Worm (Caenorhabditis elegans) whole organism, L3 larva: ENCODE results near the gene F58B3.4.

Experiments
- ZK546.5 ChIP-seq: sonication (generic microtip); optimal IDR thresholded peaks from 2 replicates; lab custom pipeline; 2017; ENCODE audit warnings: missing biosample characterization, missing genetic modification characterization
- aly-2 ChIP-seq: fragments of 150-350 bp; optimal IDR thresholded peaks from 2 replicates; lab custom pipeline; 2014; ENCODE audit warnings: missing biosample characterization, missing genetic modification characterization
- ama-1 ChIP-seq: fragments of 150-350 bp; optimal IDR thresholded peaks from 2 replicates; lab custom pipeline; 2018
- ceh-16 ChIP-seq: sonication (generic microtip); optimal IDR thresholded peaks from 2 replicates; lab custom pipeline; 2017; ENCODE audit warnings: missing biosample characterization, missing genetic modification characterization
- ceh-28 ChIP-seq: fragments of 150-350 bp; optimal IDR thresholded peaks from 2 replicates; lab custom pipeline; 2014; ENCODE audit warnings: missing biosample characterization, missing genetic modification reagents, missing genetic modification characterization
- ceh-82 ChIP-seq: fragments of 150-350 bp; optimal IDR thresholded peaks from 2 replicates; lab custom pipeline; 2014; ENCODE audit warnings: missing biosample characterization, missing genetic modification characterization
- ceh-9 ChIP-seq: sonication (generic microtip); optimal IDR thresholded peaks from 2 replicates; lab custom pipeline; 2018; ENCODE audit warnings: missing biosample characterization, missing genetic modification characterization
- egl-27 ChIP-seq: sonication (generic microtip); optimal IDR thresholded peaks from 4 replicates; lab custom pipeline; 2017; ENCODE audit warnings: missing biosample characterization, missing genetic modification reagents, missing genetic modification characterization
- elt-2 ChIP-seq: sonication (generic microtip); optimal IDR thresholded peaks from 2 replicates; lab custom pipeline; 2016; ENCODE audit warnings: missing genetic modification reagents, mild to moderate bottlenecking, missing genetic modification characterization, missing compliant biosample characterization
- elt-3 ChIP-seq, 3 experiments: fragments of 150-350 bp in 1 of 3; sonication (generic microtip) in 2 of 3; optimal IDR thresholded peaks; 2 replicates in 2 of 3; 4 replicates in 1 of 3; lab custom pipeline; 2014 to 2017; ENCODE audit warnings: missing biosample characterization in 3 of 3, missing genetic modification characterization in 3 of 3
- fkh-10 ChIP-seq: sonication (generic microtip); optimal IDR thresholded peaks from 2 replicates; lab custom pipeline; 2017; ENCODE audit warnings: missing biosample characterization, missing genetic modification reagents, missing genetic modification characterization
- fkh-2 ChIP-seq: fragments of 150-350 bp; optimal IDR thresholded peaks from 2 replicates; lab custom pipeline; 2014; ENCODE audit warnings: missing biosample characterization, missing genetic modification reagents, missing genetic modification characterization
- fos-1 ChIP-seq: fragments of 150-350 bp; optimal IDR thresholded peaks from 2 replicates; lab custom pipeline; 2014; ENCODE audit warnings: missing biosample characterization, missing genetic modification characterization
- hmg-11 ChIP-seq: sonication (generic microtip); optimal IDR thresholded peaks from 2 replicates; lab custom pipeline; 2016; ENCODE audit warnings: missing genetic modification characterization, missing compliant biosample characterization
- jun-1 ChIP-seq: fragments of 150-350 bp; optimal IDR thresholded peaks from 2 replicates; lab custom pipeline; 2014; ENCODE audit warnings: missing biosample characterization, missing genetic modification reagents, missing genetic modification characterization
- lin-15B ChIP-seq: fragments of 150-350 bp; optimal IDR thresholded peaks from 2 replicates; lab custom pipeline; 2014; ENCODE audit warnings: missing biosample characterization, missing genetic modification characterization
- lin-39 ChIP-seq: fragments of 150-350 bp; optimal IDR thresholded peaks from 2 replicates; lab custom pipeline; 2018; ENCODE audit warnings: missing biosample characterization, missing genetic modification reagents, missing genetic modification characterization
- mdl-1 ChIP-seq: fragments of 150-350 bp; optimal IDR thresholded peaks from 2 replicates; lab custom pipeline; 2014; ENCODE audit warnings: missing biosample characterization, missing genetic modification characterization
- mml-1 ChIP-seq: fragments of 150-350 bp; sonication (generic microtip); optimal IDR thresholded peaks from 3 replicates; lab custom pipeline; 2014; ENCODE audit warnings: missing biosample characterization, missing genetic modification characterization
- nfya-1 ChIP-seq: sonication (generic microtip); optimal IDR thresholded peaks from 2 replicates; lab custom pipeline; 2017; ENCODE audit warnings: missing genetic modification characterization, mild to moderate bottlenecking, missing compliant biosample characterization, antibody characterized with exemption, moderate library complexity; ENCODE audit not compliant: insufficient read depth
- nhr-11 ChIP-seq: fragments of 150-350 bp; optimal IDR thresholded peaks from 2 replicates; lab custom pipeline; 2014; ENCODE audit warnings: missing biosample characterization, missing genetic modification characterization
- nhr-12 ChIP-seq: fragments of 150-350 bp; optimal IDR thresholded peaks from 2 replicates; lab custom pipeline; 2014; ENCODE audit warnings: missing biosample characterization, missing genetic modification characterization
- nhr-23 ChIP-seq: fragments of 150-350 bp; optimal IDR thresholded peaks from 2 replicates; lab custom pipeline; 2014; ENCODE audit warnings: missing biosample characterization, missing genetic modification reagents, missing genetic modification characterization
- nhr-237 ChIP-seq: fragments of 150-350 bp; optimal IDR thresholded peaks from 2 replicates; lab custom pipeline; 2014; ENCODE audit warnings: missing biosample characterization, missing genetic modification characterization
- nhr-25 ChIP-seq: sonication (generic microtip); optimal IDR thresholded peaks from 2 replicates; lab custom pipeline; 2017; ENCODE audit warnings: missing biosample characterization, missing genetic modification characterization
- nhr-28 ChIP-seq: fragments of 150-350 bp; optimal IDR thresholded peaks from 2 replicates; lab custom pipeline; 2014; ENCODE audit warnings: missing biosample characterization, missing genetic modification characterization
- nhr-43 ChIP-seq: sonication (generic microtip); optimal IDR thresholded peaks from 2 replicates; lab custom pipeline; 2016; ENCODE audit warnings: mild to moderate bottlenecking, missing genetic modification characterization, missing compliant biosample characterization; ENCODE audit not compliant: poor library complexity, severe bottlenecking
- nhr-67 ChIP-seq: fragments of 150-350 bp; optimal IDR thresholded peaks from 2 replicates; lab custom pipeline; 2014; ENCODE audit warnings: missing biosample characterization, missing genetic modification characterization
- nhr-77 ChIP-seq: fragments of 150-350 bp; optimal IDR thresholded peaks from 2 replicates; lab custom pipeline; 2014; ENCODE audit warnings: missing biosample characterization, missing genetic modification characterization
- pha-4 ChIP-seq: fragments of 150-350 bp; optimal IDR thresholded peaks from 2 replicates; lab custom pipeline; 2014; ENCODE audit warnings: missing biosample characterization, missing genetic modification reagents, missing genetic modification characterization
- pqm-1 ChIP-seq: fragments of 150-350 bp; optimal IDR thresholded peaks from 2 replicates; lab custom pipeline; 2017; ENCODE audit warnings: missing biosample characterization, missing genetic modification characterization, inconsistent platforms
- skn-1 ChIP-seq: fragments of 150-350 bp; optimal IDR thresholded peaks from 2 replicates; lab custom pipeline; 2014; ENCODE audit warnings: missing biosample characterization, missing genetic modification characterization
- snpc-4 ChIP-seq: fragments of 150-350 bp; optimal IDR thresholded peaks from 2 replicates; lab custom pipeline; 2014; ENCODE audit warnings: missing biosample characterization, missing genetic modification characterization
- tbx-2 ChIP-seq: sonication (generic microtip); optimal IDR thresholded peaks from 2 replicates; lab custom pipeline; 2016; ENCODE audit warnings: mild to moderate bottlenecking, missing genetic modification characterization, missing compliant biosample characterization
- unc-39 ChIP-seq: sonication (generic microtip); optimal IDR thresholded peaks from 4 replicates; lab custom pipeline; 2017; ENCODE audit warnings: missing biosample characterization, missing genetic modification characterization
- unc-62 ChIP-seq: fragments of 150-350 bp; sonication (generic microtip); optimal IDR thresholded peaks from 4 replicates; lab custom pipeline; 2014; ENCODE audit warnings: missing biosample characterization, missing genetic modification reagents, missing genetic modification characterization
- zag-1 ChIP-seq: fragments of 150-350 bp; optimal IDR thresholded peaks from 2 replicates; lab custom pipeline; 2014; ENCODE audit warnings: missing biosample characterization, missing genetic modification characterization
- ztf-4 ChIP-seq: fragments of 150-350 bp; optimal IDR thresholded peaks from 2 replicates; lab custom pipeline; 2014; ENCODE audit warnings: missing biosample characterization, missing genetic modification characterization

Gene F58B3.4

DNA sequence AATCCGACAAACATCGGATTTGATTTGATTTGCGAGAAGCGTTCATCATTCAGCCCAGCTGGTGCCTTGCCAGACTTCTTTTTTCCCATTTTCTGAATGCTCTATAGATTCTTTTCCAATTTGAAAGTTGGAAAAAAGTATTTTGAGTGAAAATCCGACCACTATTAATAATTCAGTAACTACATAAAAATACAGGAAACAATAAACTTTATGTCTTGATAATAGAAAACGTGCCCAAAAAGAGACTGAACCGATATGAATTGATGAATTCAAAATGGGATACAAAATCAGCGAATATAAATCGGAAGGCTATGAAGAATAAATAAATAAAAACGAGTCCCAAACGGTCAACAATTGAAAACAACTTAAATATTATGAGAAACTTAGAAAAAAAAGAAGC, at the start of gene F58B3.4:
TSS of gene F58B3.4 (minus strand) at position 101 of the 400 bp plus-strand sequence.
- TF ChIP-seq ztf-4 (tag; lab: Kevin White, UChicago) = no peak
- no peak for TF ChIP-seq nhr-67 (tag; lab: Kevin White, UChicago)
- TF ChIP-seq nfya-1 (tag; lab: Kevin White, UChicago) = no peak
- no peak for TF ChIP-seq elt-3 (tag; optimal IDR thresholded peaks at IDR 0.05; lab: Kevin White, UChicago)
- no peak for TF ChIP-seq fkh-10 (GFP tag; lab: Kevin White, UChicago)
- TF ChIP-seq ama-1 (lab: Kevin White, UChicago) = no peak
- TF ChIP-seq ceh-16 (tag; lab: Kevin White, UChicago) = no peak
- no peak for TF ChIP-seq fos-1 (tag; lab: Kevin White, UChicago)
- TF ChIP-seq unc-39 = no peak
- TF ChIP-seq nhr-25 (tag; lab: Kevin White, UChicago) = no peak
- no peak for TF ChIP-seq elt-2 (tag; lab: Kevin White, UChicago)
- no peak for TF ChIP-seq egl-27 (tag; lab: Kevin White, UChicago)
- TF ChIP-seq hmg-11 (tag; lab: Kevin White, UChicago) = no peak

DNA sequence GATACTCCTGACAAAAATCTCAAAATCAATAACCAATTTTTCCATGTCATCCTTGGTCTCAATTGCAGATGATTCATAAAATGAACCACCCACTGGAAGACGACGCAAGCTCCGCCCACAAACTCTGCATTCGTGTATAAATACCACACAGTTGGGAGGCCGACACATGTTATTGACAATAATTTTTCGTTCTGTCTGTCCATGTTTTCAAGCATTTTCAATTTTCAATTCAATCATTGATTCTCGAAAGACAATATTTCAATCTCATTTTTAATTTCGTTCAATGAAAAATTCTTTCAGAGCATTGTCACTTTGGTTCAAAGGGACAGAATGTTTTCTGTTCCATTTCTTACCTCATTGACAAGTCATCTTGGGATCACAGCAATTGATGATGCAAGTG, 44.4 kb upstream of the F58B3.4 start, which contains the start of gene inx-9:
TSS of gene inx-9 (plus strand) at position 301 of the 400 bp plus-strand sequence.
- TF ChIP-seq fkh-2 (no peak), mml-1 (tag; lab: Kevin White, UChicago) (no peak), elt-2 (tag; lab: Kevin White, UChicago) (no peak), nhr-43 (tag; lab: Kevin White, UChicago) (no peak), pqm-1 (tag; lab: Kevin White, UChicago) (no peak), nhr-12 (tag; lab: Kevin White, UChicago) (no peak), mdl-1 (tag; lab: Kevin White, UChicago) (no peak), skn-1 (no peak), unc-39 (no peak)

DNA sequence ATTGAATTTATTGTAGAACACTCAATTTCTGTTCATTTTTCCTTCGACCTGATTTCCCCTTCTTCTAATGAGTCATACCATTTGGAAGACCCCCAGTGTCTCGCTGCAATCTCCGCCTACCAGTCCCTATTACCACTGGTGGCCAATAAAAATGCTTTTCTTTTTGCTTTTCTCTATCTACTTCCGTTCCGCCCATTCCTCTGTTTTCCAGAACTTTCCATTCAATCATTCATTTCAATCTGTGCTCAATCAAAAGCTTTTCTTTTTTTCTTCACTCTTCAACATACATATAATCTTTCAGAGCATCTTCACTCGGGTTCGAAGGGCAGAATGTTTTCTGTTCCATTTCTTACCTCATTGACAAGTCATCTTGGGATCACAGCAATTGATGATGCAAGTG, 41.9 kb upstream of the F58B3.4 start, which contains the start of gene inx-8:
TSS of gene inx-8 (plus strand) at position 301 of the 400 bp plus-strand sequence.
- TF ChIP-seq jun-1 (tag; lab: Kevin White, UChicago) (no peak), pha-4 (tag; lab: Kevin White, UChicago) (no peak), pqm-1 (tag; lab: Kevin White, UChicago) (no peak), ceh-82 (tag; lab: Kevin White, UChicago) (no peak), ama-1 (lab: Kevin White, UChicago) (no peak), nfya-1 (tag; lab: Kevin White, UChicago) (no peak), nhr-67 (tag; lab: Kevin White, UChicago) (no peak), snpc-4 (tag; lab: Kevin White, UChicago) (no peak)

DNA sequence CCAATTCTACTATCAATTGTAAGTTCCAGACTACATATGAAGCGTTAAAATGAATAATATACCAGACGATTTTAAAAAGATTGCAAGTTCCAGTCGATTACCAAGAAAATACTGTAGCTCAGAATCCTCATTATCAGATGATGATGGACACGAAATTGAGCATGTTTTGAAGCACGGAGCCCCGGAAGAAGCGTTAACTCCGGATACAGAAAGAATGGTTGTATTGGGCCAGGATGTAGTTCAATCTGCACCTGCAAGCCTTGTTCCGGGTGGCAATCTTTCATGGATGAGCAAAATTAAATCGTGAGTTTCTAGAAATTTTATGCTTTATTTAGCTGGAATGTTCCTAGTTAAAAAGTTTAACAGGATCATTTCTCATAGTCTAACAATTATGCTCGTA, 36.4 kb upstream of the F58B3.4 start, which contains the start of gene atg-4.2:
TSS of gene atg-4.2 (plus strand) at position 24 of the 400 bp plus-strand sequence.
- TF ChIP-seq unc-62 (no peak), pqm-1 (tag; lab: Kevin White, UChicago) (no peak), nhr-11 (tag; lab: Kevin White, UChicago) (no peak), nhr-28 (tag; lab: Kevin White, UChicago) (no peak), ceh-28 (no peak), snpc-4 (tag; lab: Kevin White, UChicago) (no peak), fkh-2 (no peak), ceh-82 (tag; lab: Kevin White, UChicago) (no peak), hmg-11 (tag; lab: Kevin White, UChicago) (no peak), ama-1 (lab: Kevin White, UChicago) (no peak), fkh-10 (GFP tag; lab: Kevin White, UChicago) (no peak), egl-27 (tag; lab: Kevin White, UChicago) (no peak), ztf-4 (tag; lab: Kevin White, UChicago) (no peak)

DNA sequence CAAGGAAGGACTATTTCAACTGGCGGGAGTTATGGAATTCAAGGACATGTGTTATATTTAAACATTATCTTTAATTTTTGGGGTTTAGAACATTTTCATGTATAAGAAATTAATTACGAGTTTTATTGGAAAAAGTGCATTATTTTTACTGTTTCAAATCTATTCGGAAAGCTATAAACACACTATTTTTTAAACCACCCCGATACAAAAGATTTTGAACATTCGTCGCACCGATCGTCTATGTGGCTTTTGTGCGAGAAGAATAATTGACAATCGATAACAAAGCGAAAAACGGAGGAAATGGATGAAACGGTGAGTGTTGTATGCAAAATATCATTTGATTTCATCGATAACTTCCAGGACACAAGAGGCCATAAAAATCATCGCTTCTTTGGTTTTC, 33.4 kb upstream of the F58B3.4 start, which contains the start of gene ZK809.9:
TSS of gene ZK809.9 (plus strand) at position 301 of the 400 bp plus-strand sequence.
- TF ChIP-seq ceh-9 (tag; lab: Kevin White, UChicago) = no peak
- no peak for TF ChIP-seq ama-1 (lab: Kevin White, UChicago)
- TF ChIP-seq nhr-237 (tag; lab: Kevin White, UChicago) = no peak
- TF ChIP-seq snpc-4 (tag; lab: Kevin White, UChicago) = no peak
- no peak for TF ChIP-seq pqm-1 (tag; lab: Kevin White, UChicago)
- no peak for TF ChIP-seq ztf-4 (tag; lab: Kevin White, UChicago)
- no peak for TF ChIP-seq hmg-11 (tag; lab: Kevin White, UChicago)
- TF ChIP-seq nhr-28 (tag; lab: Kevin White, UChicago) = no peak
- TF ChIP-seq nhr-12 (tag; lab: Kevin White, UChicago) = no peak
- TF ChIP-seq tbx-2 (tag; lab: Kevin White, UChicago) = no peak
- TF ChIP-seq aly-2 (tag; lab: Kevin White, UChicago) = no peak
- TF ChIP-seq nhr-77 = no peak
- no peak for TF ChIP-seq unc-39
- TF ChIP-seq lin-39 = no peak
- no peak for TF ChIP-seq ZK546.5 (tag; lab: Kevin White, UChicago)
- TF ChIP-seq mdl-1 (tag; lab: Kevin White, UChicago) = no peak
- no peak for TF ChIP-seq zag-1
- TF ChIP-seq unc-62 = no peak
- TF ChIP-seq nhr-23 (tag; lab: Kevin White, UChicago) = no peak
- TF ChIP-seq lin-15B (tag; lab: Kevin White, UChicago) = no peak
